Fruit fly (Drosophila melanogaster) whole organism, prepupa: Measurements from ENCODE around the gene CG1622.

ENCODE experiments used
- CG31627 ChIP-seq: fragments of 200-800 bp; sonication (Bioruptor generic); optimal IDR thresholded peaks from 3 replicates; lab custom pipeline; 2016; ENCODE audit warnings: missing biosample characterization, missing genetic modification characterization
- CG34406 ChIP-seq: fragments of 200-800 bp; sonication (Bioruptor generic); optimal IDR thresholded peaks from 3 replicates; lab custom pipeline; 2016; ENCODE audit warnings: missing biosample characterization, missing genetic modification characterization
- CG4318 ChIP-seq: fragments of 200-800 bp; sonication (Bioruptor generic); optimal IDR thresholded peaks from 3 replicates; lab custom pipeline; 2017; ENCODE audit warnings: missing biosample characterization, mild to moderate bottlenecking, missing genetic modification characterization
- CG6276 ChIP-seq: fragments of 200-800 bp; sonication (Bioruptor generic); optimal IDR thresholded peaks from 2 replicates; lab custom pipeline; 2017; ENCODE audit warnings: missing biosample characterization, mild to moderate bottlenecking, missing genetic modification characterization
- CG8119 ChIP-seq: fragments of 200-800 bp; sonication (Bioruptor generic); IDR thresholded peaks from 3 replicates; pipeline ENCODE4 v1.3.6; 2022; ENCODE audit warnings: missing biosample characterization, missing genetic modification characterization
- Hr39 ChIP-seq: fragments of 200-800 bp; sonication (Bioruptor generic); optimal IDR thresholded peaks from 2 replicates; lab custom pipeline; 2016; ENCODE audit warnings: missing biosample characterization, missing genetic modification characterization
- Hr4 ChIP-seq: fragments of 200-800 bp; sonication (Bioruptor generic); optimal IDR thresholded peaks from 3 replicates; lab custom pipeline; 2016; ENCODE audit warnings: missing biosample characterization, missing genetic modification characterization
- OdsH ChIP-seq: fragments of 200-800 bp; sonication (Bioruptor generic); optimal IDR thresholded peaks from 3 replicates; lab custom pipeline; 2016; ENCODE audit warnings: missing biosample characterization, missing genetic modification characterization
- achi ChIP-seq: fragments of 200-800 bp; sonication (Bioruptor generic); optimal IDR thresholded peaks from 3 replicates; lab custom pipeline; 2016; ENCODE audit warnings: missing biosample characterization, missing genetic modification characterization
- esn ChIP-seq: fragments of 200-800 bp; sonication (Bioruptor generic); optimal IDR thresholded peaks from 2 replicates; lab custom pipeline; 2016; ENCODE audit warnings: missing biosample characterization, mild to moderate bottlenecking, missing genetic modification characterization, moderate library complexity
- pdm3 ChIP-seq: fragments of 200-800 bp; sonication (Bioruptor generic); optimal IDR thresholded peaks from 3 replicates; lab custom pipeline; 2016; ENCODE audit warnings: missing biosample characterization, missing genetic modification characterization
- svp ChIP-seq: fragments of 200-800 bp; sonication (Bioruptor generic); peaks from one replicate; lab custom pipeline; 2016; ENCODE audit warnings: missing biosample characterization, missing genetic modification characterization

DNA sequence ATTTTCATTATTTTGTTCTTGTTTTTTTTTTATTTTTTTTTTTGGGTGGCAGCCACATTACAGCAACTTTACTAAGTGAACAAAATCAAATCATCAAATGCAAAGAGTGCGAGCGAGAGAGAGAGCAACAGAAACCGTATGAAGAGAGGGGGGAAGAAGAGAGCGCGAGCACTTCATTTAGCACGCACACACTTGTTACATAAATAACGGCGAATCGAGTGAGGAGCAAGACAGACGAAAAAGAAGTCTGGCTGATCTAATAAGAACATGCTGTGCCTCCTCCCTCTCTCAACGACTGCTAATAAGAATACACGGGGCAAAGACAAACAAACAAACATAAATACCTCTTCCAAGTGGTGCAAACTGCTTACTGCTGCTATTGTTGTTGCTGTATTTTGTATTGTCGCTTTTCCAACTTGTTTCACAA lies 12.3 kb upstream of the CG1622 start:
- no peak for TF ChIP-seq svp
- TF ChIP-seq esn = no peak
- TF ChIP-seq CG6276 = peak; percentile 20
- no peak for TF ChIP-seq achi (GFP tag; lab: Kevin White, UChicago)
- no peak for TF ChIP-seq CG34406
- TF ChIP-seq CG31627 (GFP tag; lab: Kevin White, UChicago) = no peak
- TF ChIP-seq Hr39 (GFP tag; lab: Kevin White, UChicago) = no peak
- TF ChIP-seq CG4318 (GFP tag; lab: Kevin White, UChicago) = no peak
- TF ChIP-seq pdm3 (GFP tag; lab: Kevin White, UChicago) = no peak
- no peak for TF ChIP-seq OdsH (GFP tag; lab: Kevin White, UChicago)
- no peak for TF ChIP-seq CG8119 (GFP tag; lab: Robert Waterston, UW)
- no peak for TF ChIP-seq Hr4 (GFP tag; lab: Kevin White, UChicago)
